Fruit fly (Drosophila melanogaster) whole organism, embryonic: ENCODE data around the gene CG44869.

Experiments used
- Atf-2 ChIP-seq: fragments of 200-800 bp; sonication (Bioruptor generic); optimal IDR thresholded peaks from 2 replicates; lab custom pipeline; 2016; ENCODE audit warnings: missing biosample characterization, missing genetic modification characterization
- Blimp-1 ChIP-seq: fragments of 200-800 bp; sonication (Bioruptor generic); optimal IDR thresholded peaks from 3 replicates; lab custom pipeline; 2018; ENCODE audit warnings: missing biosample characterization, missing genetic modification characterization, mild to moderate bottlenecking, moderate library complexity, missing genetic modification reagents
- CG10366 ChIP-seq: fragments of 200-800 bp; sonication (Bioruptor generic); IDR thresholded peaks from 2 replicates; pipeline ENCODE4 v1.3.6; 2022; ENCODE audit warnings: missing biosample characterization, missing genetic modification characterization
- CG10979 ChIP-seq: fragments of 200-800 bp; sonication (Bioruptor generic); optimal IDR thresholded peaks from 2 replicates; lab custom pipeline; 2018; ENCODE audit warnings: missing biosample characterization, mild to moderate bottlenecking, missing genetic modification characterization, moderate library complexity
- CG11504 ChIP-seq: fragments of 200-800 bp; sonication (Bioruptor generic); optimal IDR thresholded peaks from 3 replicates; lab custom pipeline; 2019; ENCODE audit warnings: missing biosample characterization, mild to moderate bottlenecking, missing genetic modification characterization, moderate library complexity
- CG12236 ChIP-seq: fragments of 200-800 bp; sonication (Bioruptor generic); optimal IDR thresholded peaks from 2 replicates; lab custom pipeline; 2016; ENCODE audit warnings: missing biosample characterization, missing genetic modification characterization
- CG13123 ChIP-seq: fragments of 200-800 bp; sonication (Bioruptor generic); optimal IDR thresholded peaks from 2 replicates; lab custom pipeline; 2016; ENCODE audit warnings: missing biosample characterization, missing genetic modification characterization
- CG13424 ChIP-seq: fragments of 200-800 bp; sonication (Bioruptor generic); optimal IDR thresholded peaks from 2 replicates; lab custom pipeline; 2019; ENCODE audit warnings: missing biosample characterization, mild to moderate bottlenecking, missing genetic modification characterization, moderate library complexity
- CG15696 ChIP-seq: fragments of 200-800 bp; sonication (Bioruptor generic); optimal IDR thresholded peaks from 2 replicates; lab custom pipeline; 2019; ENCODE audit warnings: missing biosample characterization, mild to moderate bottlenecking, missing genetic modification characterization, moderate library complexity
- CG18262 ChIP-seq: fragments of 200-800 bp; optimal IDR thresholded peaks from 3 replicates; lab custom pipeline; 2019; ENCODE audit warnings: missing biosample characterization, mild to moderate bottlenecking, missing genetic modification characterization, moderate library complexity
- CG2678 ChIP-seq: fragments of 200-800 bp; sonication (Bioruptor generic); optimal IDR thresholded peaks from 3 replicates; lab custom pipeline; 2019; ENCODE audit warnings: missing biosample characterization, mild to moderate bottlenecking, missing genetic modification characterization, moderate library complexity
- CG2712 ChIP-seq: fragments of 200-800 bp; optimal IDR thresholded peaks from 3 replicates; lab custom pipeline; 2019; ENCODE audit warnings: missing biosample characterization, mild to moderate bottlenecking, missing genetic modification characterization, moderate library complexity
- CG2875 ChIP-seq: fragments of 200-800 bp; sonication (Bioruptor generic); optimal IDR thresholded peaks from 2 replicates; lab custom pipeline; 2017; ENCODE audit warnings: missing biosample characterization, mild to moderate bottlenecking, missing genetic modification characterization, missing genetic modification reagents
- CG3847 ChIP-seq: fragments of 200-800 bp; sonication (Bioruptor generic); IDR thresholded peaks from 2 replicates; pipeline ENCODE4 v1.3.6; 2022; ENCODE audit warnings: missing biosample characterization, missing genetic modification characterization
- CG4360 ChIP-seq: fragments of 200-800 bp; sonication (Bioruptor generic); IDR thresholded peaks from 2 replicates; pipeline ENCODE4 v1.3.6; 2022; ENCODE audit warnings: missing biosample characterization, missing genetic modification characterization
- CG6813 ChIP-seq: fragments of 200-800 bp; sonication (Bioruptor generic); optimal IDR thresholded peaks from 2 replicates; lab custom pipeline; 2017; ENCODE audit warnings: missing biosample characterization, missing genetic modification characterization, mild to moderate bottlenecking, moderate library complexity, missing genetic modification reagents
- CG7963 ChIP-seq: fragments of 200-800 bp; sonication (Bioruptor generic); IDR thresholded peaks from 3 replicates; pipeline ENCODE4 v1.3.6; 2022; ENCODE audit warnings: missing biosample characterization, missing genetic modification characterization; ENCODE audit not compliant: partially characterized antibody
- CG8089 ChIP-seq: fragments of 200-800 bp; sonication (Bioruptor generic); optimal IDR thresholded peaks from 3 replicates; lab custom pipeline; 2016; ENCODE audit warnings: missing biosample characterization, missing genetic modification characterization
- CG9817 ChIP-seq: fragments of 200-800 bp; sonication (Bioruptor generic); optimal IDR thresholded peaks from 2 replicates; lab custom pipeline; 2018; ENCODE audit warnings: missing biosample characterization, mild to moderate bottlenecking, missing genetic modification characterization, moderate library complexity
- CHES-1-like ChIP-seq: fragments of 200-800 bp; sonication (Bioruptor generic); optimal IDR thresholded peaks from 2 replicates; lab custom pipeline; 2016; ENCODE audit warnings: missing biosample characterization, missing genetic modification characterization
- D19B ChIP-seq: fragments of 200-800 bp; sonication (Bioruptor generic); optimal IDR thresholded peaks from 2 replicates; lab custom pipeline; 2017; ENCODE audit warnings: missing biosample characterization, mild to moderate bottlenecking, missing genetic modification characterization
- Drgx ChIP-seq: fragments of 200-800 bp; sonication (Bioruptor generic); IDR thresholded peaks from 2 replicates; pipeline ENCODE4 v1.3.6; 2022; ENCODE audit warnings: missing biosample characterization, missing genetic modification characterization
- GATAe ChIP-seq: fragments of 200-800 bp; sonication (Bioruptor generic); conservative IDR thresholded peaks from 2 replicates; pipeline ENCODE4 v1.3.6; 2022; ENCODE audit warnings: missing biosample characterization, missing genetic modification characterization
- HHEX ChIP-seq: fragments of 200-800 bp; sonication (Bioruptor generic); optimal IDR thresholded peaks from 3 replicates; lab custom pipeline; 2017; ENCODE audit warnings: missing biosample characterization, mild to moderate bottlenecking, missing genetic modification characterization, missing genetic modification reagents
- HmgZ ChIP-seq: fragments of 200-800 bp; sonication (Bioruptor generic); optimal IDR thresholded peaks from 2 replicates; lab custom pipeline; 2018; ENCODE audit warnings: missing biosample characterization, mild to moderate bottlenecking, missing genetic modification characterization
- NC2β ChIP-seq: fragments of 200-800 bp; sonication (Bioruptor generic); optimal IDR thresholded peaks from 2 replicates; lab custom pipeline; 2016; ENCODE audit warnings: missing biosample characterization, missing genetic modification characterization
- NfI ChIP-seq: fragments of 200-800 bp; sonication (Bioruptor generic); optimal IDR thresholded peaks from 3 replicates; lab custom pipeline; 2018; ENCODE audit warnings: missing biosample characterization, mild to moderate bottlenecking, missing genetic modification characterization, moderate library complexity
- Trl ChIP-seq, 3 experiments: fragments of >200 bp in 2 of 3; fragments of 200-800 bp in 1 of 3; sonication (Bioruptor generic) in 1 of 3; optimal IDR thresholded peaks; 2 replicates in 1 of 3; 3 replicates in 2 of 3; lab custom pipeline; 2016 to 2017; ENCODE audit warnings: missing biosample characterization in 1 of 3, missing genetic modification characterization in 1 of 3
- Xbp1 ChIP-seq: fragments of 200-800 bp; sonication (Bioruptor generic); optimal IDR thresholded peaks from 3 replicates; lab custom pipeline; 2016; ENCODE audit warnings: missing biosample characterization, mild to moderate bottlenecking, missing genetic modification characterization
- Xrp1 ChIP-seq: fragments of 200-800 bp; sonication (Bioruptor generic); IDR thresholded peaks from 2 replicates; pipeline ENCODE4 v1.3.6; 2022; ENCODE audit warnings: missing biosample characterization, missing genetic modification characterization
- ase ChIP-seq: fragments of 200-800 bp; sonication (Bioruptor generic); IDR thresholded peaks from 3 replicates; pipeline ENCODE4 v1.3.6; 2022; ENCODE audit warnings: missing biosample characterization, missing genetic modification characterization
- bab2 ChIP-seq: fragments of 200-800 bp; sonication (Bioruptor generic); optimal IDR thresholded peaks from 2 replicates; lab custom pipeline; 2016; ENCODE audit warnings: missing biosample characterization, missing genetic modification characterization
- bsh ChIP-seq, 2 experiments: fragments of 200-800 bp; sonication (Bioruptor generic); optimal IDR thresholded peaks; 2 replicates each; lab custom pipeline; 2017 to 2018; ENCODE audit warnings: mild to moderate bottlenecking in 2 of 2, missing biosample characterization in 2 of 2, missing genetic modification characterization in 2 of 2, moderate library complexity in 1 of 2
- ci ChIP-seq: fragments of 200-800 bp; sonication (Bioruptor generic); IDR thresholded peaks from 3 replicates; pipeline ENCODE4 v1.3.6; 2022; ENCODE audit warnings: missing biosample characterization, missing genetic modification characterization
- dmrt11E ChIP-seq: fragments of 200-800 bp; sonication (Bioruptor generic); optimal IDR thresholded peaks from 3 replicates; lab custom pipeline; 2018; ENCODE audit warnings: missing biosample characterization, mild to moderate bottlenecking, missing genetic modification characterization, moderate library complexity
- fd102C ChIP-seq: fragments of 200-800 bp; sonication (Bioruptor generic); optimal IDR thresholded peaks from 2 replicates; lab custom pipeline; 2018; ENCODE audit warnings: missing biosample characterization, mild to moderate bottlenecking, missing genetic modification characterization, moderate library complexity
- gem ChIP-seq: fragments of 200-800 bp; sonication (Bioruptor generic); optimal IDR thresholded peaks from 2 replicates; lab custom pipeline; 2019; ENCODE audit warnings: missing biosample characterization, mild to moderate bottlenecking, missing genetic modification characterization, moderate library complexity
- gsb-n ChIP-seq: fragments of 200-800 bp; sonication (Bioruptor generic); optimal IDR thresholded peaks from 3 replicates; lab custom pipeline; 2018; ENCODE audit warnings: missing biosample characterization, mild to moderate bottlenecking, missing genetic modification characterization
- knrl ChIP-seq: fragments of 200-800 bp; sonication (Bioruptor generic); IDR thresholded peaks from 3 replicates; pipeline ENCODE4 v1.3.6; 2022; ENCODE audit warnings: missing biosample characterization, missing genetic modification characterization; ENCODE audit not compliant: partially characterized antibody
- lmd ChIP-seq: fragments of 200-800 bp; sonication (Bioruptor generic); IDR thresholded peaks from 2 replicates; pipeline ENCODE4 v1.3.6; 2022; ENCODE audit warnings: missing biosample characterization, missing genetic modification characterization
- lola ChIP-seq, 3 experiments: fragments of >200 bp in 2 of 3; fragments of 200-800 bp in 1 of 3; sonication (Bioruptor generic) in 1 of 3; optimal IDR thresholded peaks; 2 replicates each; lab custom pipeline; 2017 to 2019; ENCODE audit warnings: missing biosample characterization in 3 of 3, missing genetic modification characterization in 3 of 3, mild to moderate bottlenecking in 1 of 3, moderate library complexity in 1 of 3
- prd ChIP-seq, 3 experiments: fragments of >200 bp in 2 of 3; fragments of 200-800 bp in 1 of 3; sonication (Bioruptor generic) in 1 of 3; optimal IDR thresholded peaks in 2 of 3; IDR thresholded peaks in 1 of 3; 2 replicates in 2 of 3; 3 replicates in 1 of 3; pipeline versions ENCODE4 v1.3.6 to Lab custom; 2017 to 2022; ENCODE audit warnings: missing biosample characterization in 1 of 3, missing genetic modification characterization in 1 of 3
- row ChIP-seq: fragments of 200-800 bp; sonication (Bioruptor generic); IDR thresholded peaks from 3 replicates; pipeline ENCODE4 v1.3.6; 2022; ENCODE audit warnings: missing biosample characterization, missing genetic modification characterization
- sens ChIP-seq: fragments of 200-800 bp; sonication (Bioruptor generic); peaks from one replicate; lab custom pipeline; 2016; ENCODE audit warnings: missing biosample characterization, missing genetic modification characterization
- unpg ChIP-seq: fragments of 200-800 bp; sonication (Bioruptor generic); optimal IDR thresholded peaks from 3 replicates; lab custom pipeline; 2018; ENCODE audit warnings: missing biosample characterization, mild to moderate bottlenecking, missing genetic modification characterization, moderate library complexity
- wek ChIP-seq: fragments of 200-800 bp; sonication (Bioruptor generic); optimal IDR thresholded peaks from 3 replicates; lab custom pipeline; 2018; ENCODE audit warnings: missing biosample characterization, mild to moderate bottlenecking, missing genetic modification characterization, moderate library complexity

CG44869 gene

dm6 chr2L:15418261-15418660, at the start of gene CG44869:
CG44869 (minus strand) TSS chr2L:15418361.
- TF ChIP-seq CG3847 (GFP tag; lab: Robert Waterston, UW) (0 out of 2 replicates have a peak, but pooled peaks have one; percentile 13), ci (GFP tag; lab: Robert Waterston, UW) (no peak)

- TF ChIP-seq dmrt11E = peak; percentile 46
- TF ChIP-seq gsb-n (tag; lab: Kevin White, UChicago) = peak; percentile 3
- TF ChIP-seq CG15696 (tag; lab: Kevin White, UChicago) = peak; percentile 15
- TF ChIP-seq gem (tag; lab: Kevin White, UChicago) = peak; percentile 37
- no peak for TF ChIP-seq HmgZ (tag; lab: Kevin White, UChicago)
- TF ChIP-seq NfI (GFP tag; lab: Kevin White, UChicago) = no peak
- peak; percentile 1 for TF ChIP-seq CG11504 (tag; lab: Kevin White, UChicago)
- peak; percentile 18 for TF ChIP-seq unpg (GFP tag; lab: Kevin White, UChicago)
- TF ChIP-seq CG2875 = no peak
- peak; percentile 18 for TF ChIP-seq CG2712 (tag; lab: Kevin White, UChicago)
- peak; percentile 72 for TF ChIP-seq Drgx (GFP tag; lab: Robert Waterston, UW)
- no peak for TF ChIP-seq CG10366 (GFP tag; lab: Robert Waterston, UW)
- peak; percentile 34 for TF ChIP-seq CG10979 (tag; lab: Kevin White, UChicago)
- TF ChIP-seq sens (GFP tag; lab: Kevin White, UChicago) = peak; percentile 87
- TF ChIP-seq Xrp1 (GFP tag; lab: Robert Waterston, UW) = no peak; the same call in 1 of the 2 replicates
- TF ChIP-seq prd (optimal IDR thresholded peaks at IDR 0.05; lab: Kevin White, UChicago) = no peak
- TF ChIP-seq prd (GFP tag; IDR thresholded peaks at IDR 0.05; lab: Robert Waterston, UW) = 0 out of 3 replicates have a peak, but pooled peaks have one; percentile 27
- TF ChIP-seq CG4360 (GFP tag; lab: Robert Waterston, UW) = no peak
- TF ChIP-seq CG6813 (GFP tag; lab: Kevin White, UChicago) = no peak
- peak; percentile 29 for TF ChIP-seq CG18262 (tag; lab: Kevin White, UChicago)
- TF ChIP-seq fd102C (GFP tag; lab: Kevin White, UChicago) = peak; percentile 41
- peak; percentile 9 to 23 for TF ChIP-seq bsh (GFP tag; optimal IDR thresholded peaks at IDR 0.05; lab: Kevin White, UChicago)
- peak in 1 of 3 experiments; percentile 41 for TF ChIP-seq lola (GFP tag; optimal IDR thresholded peaks at IDR 0.05; lab: Kevin White, UChicago)
- TF ChIP-seq row = 0 out of 3 replicates have a peak, but pooled peaks have one; percentile 8
- TF ChIP-seq Blimp-1 (GFP tag; lab: Kevin White, UChicago) = no peak
Measured at dm6 chr2L:15465932-15466331, 47.8 kb upstream of the CG44869 start.

dm6 chr2L:15465121-15465520, 47.0 kb upstream of the CG44869 start:
- TF ChIP-seq CG13424 (peak; percentile 7), HHEX (no peak), NC2β (no peak), Atf-2 (GFP tag; lab: Kevin White, UChicago) (no peak), Trl (optimal IDR thresholded peaks at IDR 0.05; lab: Kevin White, UChicago) (no peak), Trl (GFP tag; optimal IDR thresholded peaks at IDR 0.05; lab: Kevin White, UChicago) (no peak), fd102C (GFP tag; lab: Kevin White, UChicago) (no peak), knrl (GFP tag; lab: Robert Waterston, UW) (no peak), CHES-1-like (GFP tag; lab: Kevin White, UChicago) (no peak), D19B (GFP tag; lab: Kevin White, UChicago) (no peak), CG2678 (tag; lab: Kevin White, UChicago) (peak; percentile 21), CG7963 (no peak), ase (GFP tag; lab: Robert Waterston, UW) (no peak), Xbp1 (GFP tag; lab: Kevin White, UChicago) (no peak), CG9817 (tag; lab: Kevin White, UChicago) (no peak), GATAe (GFP tag; lab: Robert Waterston, UW) (no peak), CG13123 (GFP tag; lab: Kevin White, UChicago) (no peak), bab2 (peak; percentile 35), CG12236 (GFP tag; lab: Kevin White, UChicago) (no peak), CG8089 (GFP tag; lab: Kevin White, UChicago) (no peak), Blimp-1 (GFP tag; lab: Kevin White, UChicago) (peak; percentile 55), wek (GFP tag; lab: Kevin White, UChicago) (no peak), lmd (GFP tag; lab: Robert Waterston, UW) (no peak)
